Worm (Caenorhabditis elegans) whole organism, L4 larva: ENCODE measurements around the gene E01B7.2.
"Not testable (repeated sequence)": the region's sequence is repeated elsewhere in the genome, so short reads cannot be mapped to it uniquely, and the experiment has no call there.

ENCODE experiments used
- ceh-28 ChIP-seq: fragments of 150-350 bp; optimal IDR thresholded peaks from 2 replicates; lab custom pipeline; 2014; ENCODE audit warnings: missing biosample characterization, missing genetic modification reagents, missing genetic modification characterization
- cey-2 ChIP-seq: sonication (generic microtip); optimal IDR thresholded peaks from 3 replicates; lab custom pipeline; 2017; ENCODE audit warnings: missing genetic modification characterization, mild to moderate bottlenecking, missing compliant biosample characterization, antibody characterized with exemption, borderline replicate concordance; ENCODE audit not compliant: insufficient read depth
- egl-27 ChIP-seq: sonication (generic microtip); optimal IDR thresholded peaks from 3 replicates; lab custom pipeline; 2017; ENCODE audit warnings: missing biosample characterization, missing genetic modification reagents, missing genetic modification characterization
- fos-1 ChIP-seq: fragments of 150-350 bp; optimal IDR thresholded peaks from 2 replicates; lab custom pipeline; 2014; ENCODE audit warnings: missing biosample characterization, missing genetic modification characterization
- lin-13 ChIP-seq: fragments of 150-350 bp; optimal IDR thresholded peaks from 2 replicates; lab custom pipeline; 2014; ENCODE audit warnings: missing biosample characterization, missing genetic modification reagents, missing genetic modification characterization
- lsy-2 ChIP-seq, 2 experiments: fragments of 150-350 bp in 1 of 2; sonication (generic microtip) in 1 of 2; optimal IDR thresholded peaks; 2 replicates each; lab custom pipeline; 2014 to 2017; ENCODE audit warnings: missing biosample characterization in 2 of 2, missing genetic modification characterization in 2 of 2
- nhr-25 ChIP-seq: sonication (generic microtip); optimal IDR thresholded peaks from 2 replicates; lab custom pipeline; 2017; ENCODE audit warnings: missing genetic modification characterization, mild to moderate bottlenecking, missing compliant biosample characterization, antibody characterized with exemption, moderate library complexity, borderline replicate concordance; ENCODE audit not compliant: insufficient read depth
- pha-4 ChIP-seq, 2 experiments: fragments of 150-350 bp in 1 of 2; fragments of 200-800 bp in 1 of 2; sonication (Bioruptor generic) in 1 of 2; IDR thresholded peaks in 1 of 2; optimal IDR thresholded peaks in 1 of 2; 2 replicates each; pipeline versions ENCODE4 v1.3.6 to Lab custom; 2014 to 2022; ENCODE audit warnings: missing genetic modification characterization in 2 of 2, missing genetic modification reagents in 2 of 2, missing biosample characterization in 1 of 2, missing compliant biosample characterization in 1 of 2
- spr-3 ChIP-seq: fragments of 200-800 bp; sonication (Bioruptor generic); optimal IDR thresholded peaks from 2 replicates; lab custom pipeline; 2018; ENCODE audit warnings: mild to moderate bottlenecking, missing genetic modification characterization, missing compliant biosample characterization
- unc-130 ChIP-seq: sonication (generic microtip); optimal IDR thresholded peaks from 2 replicates; lab custom pipeline; 2016; ENCODE audit warnings: missing genetic modification reagents, missing genetic modification characterization, missing compliant biosample characterization
- zag-1 ChIP-seq: fragments of 150-350 bp; optimal IDR thresholded peaks from 2 replicates; lab custom pipeline; 2014; ENCODE audit warnings: missing biosample characterization, missing genetic modification characterization
- ztf-11 ChIP-seq: fragments of 150-350 bp; optimal IDR thresholded peaks from 2 replicates; lab custom pipeline; 2014; ENCODE audit warnings: missing biosample characterization, missing genetic modification characterization

DNA sequence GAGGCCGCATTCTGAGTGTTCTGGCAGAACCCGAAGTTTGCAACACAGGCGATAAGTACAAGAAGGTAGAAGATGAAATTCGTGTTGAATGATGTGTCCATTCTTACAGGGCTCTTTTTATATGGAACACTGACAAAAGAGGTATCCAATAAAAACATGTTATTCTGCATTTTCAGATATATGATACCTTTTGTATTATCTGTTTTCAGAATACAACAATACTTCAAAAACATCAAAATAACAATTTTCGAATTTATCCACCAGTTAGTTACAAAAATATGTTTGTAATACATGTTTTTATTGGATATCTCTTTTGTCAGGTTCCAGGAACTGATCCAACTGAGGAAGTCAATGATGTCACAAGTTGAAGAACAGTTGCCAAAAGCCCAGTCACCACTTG lies 23.9 kb upstream of the E01B7.2 start, which contains the start of gene C06H5.13:
- TF ChIP-seq spr-3 (GFP tag; lab: Kevin White, UChicago); lsy-2 (tag; optimal IDR thresholded peaks at IDR 0.05; lab: Kevin White, UChicago); ceh-28 (tag; lab: Kevin White, UChicago); lin-13 (GFP tag; lab: Kevin White, UChicago); cey-2 (tag; lab: Kevin White, UChicago); fos-1 (tag; lab: Kevin White, UChicago); pha-4 (GFP tag; IDR thresholded peaks at IDR 0.05; lab: Robert Waterston, UW); pha-4 (tag; optimal IDR thresholded peaks at IDR 0.05; lab: Kevin White, UChicago); ztf-11; unc-130; egl-27 (tag; lab: Kevin White, UChicago); zag-1; nhr-25 (tag; lab: Kevin White, UChicago): not testable (repeated sequence)
